Worm (Caenorhabditis elegans) whole organism, L4/young adult: Measurements from ENCODE around the gene F14H3.3.

ENCODE experiments used
- W03F9.2 ChIP-seq: fragments of 150-350 bp; optimal IDR thresholded peaks from 2 replicates; lab custom pipeline; 2014; ENCODE audit warnings: missing biosample characterization, missing genetic modification characterization
- him-1 ChIP-seq: sonication (generic microtip); optimal IDR thresholded peaks from 2 replicates; lab custom pipeline; 2016; ENCODE audit warnings: missing genotype, missing genetic modification reagents, missing genetic modification characterization, missing compliant biosample characterization

- no peak for TF ChIP-seq W03F9.2
- TF ChIP-seq him-1 (tag; lab: Kevin White, UChicago), result no peak
Measured at ce11 chrV:16046573-16046972, 6.7 kb downstream of the F14H3.3 start, which contains the start of gene ZK285.2.
